Fruit fly (Drosophila melanogaster) S2 (cell line): ENCODE results near the gene Jhbp1.

Experiments used
- CG8478 ChIP-seq: fragments of >200 bp; optimal IDR thresholded peaks from 2 replicates; lab custom pipeline; 2018
- CTCF ChIP-seq, 2 experiments: fragments of >200 bp; optimal IDR thresholded peaks; 2 replicates each; lab custom pipeline; 2018

DNA sequence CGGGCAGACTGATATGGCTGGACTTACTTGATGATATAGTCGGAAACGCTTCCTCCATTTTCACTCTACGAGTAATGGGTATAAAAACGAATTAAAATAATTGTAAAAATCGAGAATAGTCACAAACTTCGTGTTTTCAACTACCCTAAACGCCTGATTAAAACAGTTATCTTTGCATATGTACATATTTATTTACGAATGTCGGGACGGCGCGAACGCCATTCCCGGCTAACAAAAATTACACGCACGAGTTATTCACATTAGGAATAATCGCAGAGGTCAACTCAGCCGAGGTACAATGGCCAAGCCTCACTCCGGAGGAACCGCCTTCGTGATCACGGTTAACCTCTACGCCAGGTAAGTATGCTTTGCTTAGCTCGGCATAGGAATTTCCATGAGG is 17.5 kb upstream of the Jhbp1 start:
- TF ChIP-seq CTCF (optimal IDR thresholded peaks at IDR 0.05; lab: Kevin White, UChicago): no peak
- TF ChIP-seq CG8478 (lab: Kevin White, UChicago): no peak
